Fruit fly (Drosophila melanogaster) S2 (cell line): ENCODE data around the gene Nmdar1.

ENCODE experiments used
- CG8478 ChIP-seq: fragments of >200 bp; optimal IDR thresholded peaks from 2 replicates; lab custom pipeline; 2018
- CTCF ChIP-seq, 2 experiments: fragments of >200 bp; optimal IDR thresholded peaks; 2 replicates each; lab custom pipeline; 2018

Gene Nmdar1

dm6 chr3R:5474551-5474950 lies 48.6 kb downstream of the Nmdar1 start, which contains the start of the genes CG45100, HDAC3 and Hcs:
CG45100 (minus strand) TSS chr3R:5474600.
HDAC3 (minus strand) TSS chr3R:5474600.
Hcs (plus strand) TSS chr3R:5474899.
- peak in 1 of 2 experiments; percentile 13 for TF ChIP-seq CTCF (optimal IDR thresholded peaks at IDR 0.05; lab: Kevin White, UChicago)
- TF ChIP-seq CG8478: no peak

dm6 chr3R:5470586-5471283 lies 52.4 kb downstream of the Nmdar1 start, which contains the start of the genes mRpL44 and Snr1:
mRpL44 (minus strand) TSS chr3R:5470636.
Snr1 (plus strand) TSS chr3R:5470926.
- no peak for TF ChIP-seq CG8478
- no peak for TF ChIP-seq CTCF (optimal IDR thresholded peaks at IDR 0.05; lab: Kevin White, UChicago)

dm6 chr3R:5467619-5468018 lies 55.5 kb downstream of the Nmdar1 start, which contains the start of gene POLDIP2:
POLDIP2 (plus strand) TSS chr3R:5467778.
- TF ChIP-seq CTCF (optimal IDR thresholded peaks at IDR 0.05; lab: Kevin White, UChicago) (no peak), CG8478 (no peak)

dm6 chr3R:5466875-5467274 lies 56.3 kb downstream of the Nmdar1 start, which contains the start of gene RpL35A:
RpL35A (minus strand) TSS chr3R:5467101.
- TF ChIP-seq CG8478 (no peak), CTCF (optimal IDR thresholded peaks at IDR 0.05; lab: Kevin White, UChicago) (peak in 1 of 2 experiments; percentile 58)

dm6 chr3R:5464481-5464880 lies 58.6 kb downstream of the Nmdar1 start, which contains the start of gene PEK:
PEK (minus strand) TSS chr3R:5464753.
- TF ChIP-seq CG8478 (no peak), CTCF (optimal IDR thresholded peaks at IDR 0.05; lab: Kevin White, UChicago) (no peak)

- TF ChIP-seq CG8478: no peak
- TF ChIP-seq CTCF (optimal IDR thresholded peaks at IDR 0.05; lab: Kevin White, UChicago): no peak
Measured at dm6 chr3R:5463199-5463949, 59.8 kb downstream of the Nmdar1 start.
